Worm (Caenorhabditis elegans) whole organism, mixed stage, embryonic: Measurements from ENCODE around the gene let-858.

Experiments
- bed-3 ChIP-seq: fragments of 200-800 bp; sonication (Bioruptor generic); optimal IDR thresholded peaks from 3 replicates; lab custom pipeline; 2018; ENCODE audit warnings: mild to moderate bottlenecking, missing genetic modification characterization, moderate library complexity, missing compliant biosample characterization
- cnd-1 ChIP-seq: fragments of 200-800 bp; sonication (Bioruptor generic); optimal IDR thresholded peaks from 2 replicates; lab custom pipeline; 2018; ENCODE audit warnings: mild to moderate bottlenecking, missing genetic modification characterization, missing compliant biosample characterization
- elt-1 ChIP-seq: sonication (generic microtip); optimal IDR thresholded peaks from 2 replicates; lab custom pipeline; 2017; ENCODE audit warnings: missing genetic modification characterization, mild to moderate bottlenecking, missing compliant biosample characterization, antibody characterized with exemption, moderate library complexity, borderline replicate concordance; ENCODE audit not compliant: insufficient read depth
- ham-2 ChIP-seq: fragments of 200-800 bp; sonication (Bioruptor generic); optimal IDR thresholded peaks from 2 replicates; lab custom pipeline; 2018; ENCODE audit warnings: mild to moderate bottlenecking, missing genetic modification characterization, missing compliant biosample characterization
- lin-32 ChIP-seq: fragments of 200-800 bp; sonication (Bioruptor generic); optimal IDR thresholded peaks from 2 replicates; lab custom pipeline; 2018; ENCODE audit warnings: mild to moderate bottlenecking, missing genetic modification characterization, missing compliant biosample characterization
- mls-2 ChIP-seq: sonication (generic microtip); optimal IDR thresholded peaks from 2 replicates; lab custom pipeline; 2016; ENCODE audit warnings: mild to moderate bottlenecking, missing genetic modification characterization, moderate library complexity, missing compliant biosample characterization
- nhr-12 ChIP-seq: fragments of 150-350 bp; optimal IDR thresholded peaks from 2 replicates; lab custom pipeline; 2014; ENCODE audit warnings: missing biosample characterization, missing genetic modification characterization
- nhr-2 ChIP-seq: fragments of 150-350 bp; optimal IDR thresholded peaks from 2 replicates; lab custom pipeline; 2014; ENCODE audit warnings: missing biosample characterization, missing genetic modification characterization
- snpc-4 ChIP-seq: fragments of 150-350 bp; optimal IDR thresholded peaks from 2 replicates; lab custom pipeline; 2014; ENCODE audit warnings: missing biosample characterization, missing genetic modification characterization
- zip-8 ChIP-seq: fragments of 150-350 bp; optimal IDR thresholded peaks from 2 replicates; lab custom pipeline; 2014; ENCODE audit warnings: missing biosample characterization, missing genetic modification characterization

- TF ChIP-seq nhr-12: no peak
- TF ChIP-seq snpc-4: no peak
- TF ChIP-seq nhr-2: no peak
- TF ChIP-seq lin-32 (GFP tag; lab: Kevin White, UChicago): no peak
- TF ChIP-seq mls-2 (tag; lab: Kevin White, UChicago): no peak
- TF ChIP-seq bed-3 (GFP tag; lab: Kevin White, UChicago): no peak
- no peak for TF ChIP-seq cnd-1
- no peak for TF ChIP-seq elt-1 (tag; lab: Kevin White, UChicago)
- no peak for TF ChIP-seq ham-2
- TF ChIP-seq zip-8 (tag; lab: Kevin White, UChicago): no peak
These were observed 10.6 kb downstream of the let-858 start for ce11 chrII:11032812-11033211.
